Worm (Caenorhabditis elegans) whole organism, L2 larva: ENCODE data around the gene T06E8.2.

Source experiments
- C34F6.9 ChIP-seq: fragments of 150-350 bp; optimal IDR thresholded peaks from 2 replicates; lab custom pipeline; 2014; ENCODE audit warnings: missing biosample characterization, missing genetic modification characterization
- F13H6.1 ChIP-seq: sonication (generic microtip); optimal IDR thresholded peaks from 2 replicates; lab custom pipeline; 2016; ENCODE audit warnings: missing genetic modification characterization, missing compliant biosample characterization
- R02D3.7 ChIP-seq: fragments of 150-350 bp; optimal IDR thresholded peaks from 2 replicates; lab custom pipeline; 2014; ENCODE audit warnings: missing biosample characterization, missing genetic modification characterization
- Y55F3AM.14 ChIP-seq: fragments of 200-800 bp; sonication (Bioruptor generic); optimal IDR thresholded peaks from 2 replicates; lab custom pipeline; 2018; ENCODE audit warnings: mild to moderate bottlenecking, missing genetic modification characterization, missing compliant biosample characterization
- ZK546.5 ChIP-seq: sonication (generic microtip); optimal IDR thresholded peaks from 2 replicates; lab custom pipeline; 2017; ENCODE audit warnings: missing biosample characterization, missing genetic modification characterization
- alr-1 ChIP-seq: fragments of 150-350 bp; optimal IDR thresholded peaks from 2 replicates; lab custom pipeline; 2014; ENCODE audit warnings: missing biosample characterization, missing genetic modification characterization
- aly-2 ChIP-seq: fragments of 150-350 bp; optimal IDR thresholded peaks from 2 replicates; lab custom pipeline; 2014; ENCODE audit warnings: missing biosample characterization, missing genetic modification characterization
- ama-1 ChIP-seq: fragments of 150-350 bp; optimal IDR thresholded peaks from 2 replicates; lab custom pipeline; 2018; ENCODE audit warnings: inconsistent platforms
- blmp-1 ChIP-seq: sonication (generic microtip); optimal IDR thresholded peaks from 2 replicates; lab custom pipeline; 2017; ENCODE audit warnings: missing genetic modification characterization, mild to moderate bottlenecking, missing compliant biosample characterization, antibody characterized with exemption, moderate library complexity; ENCODE audit not compliant: insufficient read depth
- ceh-16 ChIP-seq: fragments of 150-350 bp; optimal IDR thresholded peaks from 2 replicates; lab custom pipeline; 2014; ENCODE audit warnings: missing biosample characterization, missing genetic modification characterization
- ceh-82 ChIP-seq: fragments of 150-350 bp; optimal IDR thresholded peaks from 2 replicates; lab custom pipeline; 2014; ENCODE audit warnings: missing biosample characterization, missing genetic modification characterization
- crh-2 ChIP-seq: sonication (generic microtip); optimal IDR thresholded peaks from 2 replicates; lab custom pipeline; 2017; ENCODE audit warnings: missing biosample characterization, missing genetic modification characterization
- dmd-4 ChIP-seq: sonication (generic microtip); optimal IDR thresholded peaks from 2 replicates; lab custom pipeline; 2017; ENCODE audit warnings: missing biosample characterization, missing genetic modification characterization
- egl-27 ChIP-seq: sonication (generic microtip); optimal IDR thresholded peaks from 3 replicates; lab custom pipeline; 2017; ENCODE audit warnings: missing biosample characterization, missing genetic modification reagents, missing genetic modification characterization
- elt-1 ChIP-seq: fragments of 150-350 bp; optimal IDR thresholded peaks from 2 replicates; lab custom pipeline; 2014; ENCODE audit warnings: missing biosample characterization, missing genetic modification characterization
- elt-3 ChIP-seq: sonication (generic microtip); optimal IDR thresholded peaks from 2 replicates; lab custom pipeline; 2017; ENCODE audit warnings: missing biosample characterization, missing genetic modification characterization
- fos-1 ChIP-seq: fragments of 150-350 bp; optimal IDR thresholded peaks from 2 replicates; lab custom pipeline; 2014; ENCODE audit warnings: missing biosample characterization, missing genetic modification characterization
- gmeb-1 ChIP-seq: fragments of 150-350 bp; optimal IDR thresholded peaks from 2 replicates; lab custom pipeline; 2014; ENCODE audit warnings: missing biosample characterization, missing genetic modification characterization
- lin-11 ChIP-seq: fragments of 150-350 bp; sonication (generic microtip); optimal IDR thresholded peaks from 2 replicates; lab custom pipeline; 2014; ENCODE audit warnings: missing biosample characterization, missing genetic modification characterization, inconsistent platforms, mixed read lengths
- lin-13 ChIP-seq: fragments of 150-350 bp; optimal IDR thresholded peaks from 2 replicates; lab custom pipeline; 2014; ENCODE audit warnings: missing biosample characterization, missing genetic modification reagents, missing genetic modification characterization
- lin-39 ChIP-seq: fragments of 150-350 bp; optimal IDR thresholded peaks from 2 replicates; lab custom pipeline; 2014; ENCODE audit warnings: missing biosample characterization, missing genetic modification reagents, missing genetic modification characterization
- lsy-2 ChIP-seq, 2 experiments: fragments of 150-350 bp in 1 of 2; sonication (generic microtip) in 1 of 2; optimal IDR thresholded peaks; 2 replicates each; lab custom pipeline; 2014 to 2017; ENCODE audit warnings: missing biosample characterization in 2 of 2, missing genetic modification characterization in 2 of 2
- mab-5 ChIP-seq: fragments of 150-350 bp; optimal IDR thresholded peaks from 2 replicates; lab custom pipeline; 2014; ENCODE audit warnings: missing biosample characterization, missing genetic modification characterization
- mbf-1 ChIP-seq: sonication (generic microtip); optimal IDR thresholded peaks from 2 replicates; lab custom pipeline; 2017; ENCODE audit warnings: missing biosample characterization, missing genetic modification characterization
- mdl-1 ChIP-seq, 2 experiments: fragments of 150-350 bp in 1 of 2; sonication (generic microtip) in 1 of 2; optimal IDR thresholded peaks; 2 replicates each; lab custom pipeline; 2017; ENCODE audit warnings: missing biosample characterization in 2 of 2, missing genetic modification characterization in 2 of 2
- nhr-10 ChIP-seq: sonication (generic microtip); optimal IDR thresholded peaks from 2 replicates; lab custom pipeline; 2017; ENCODE audit warnings: missing biosample characterization, missing genetic modification characterization
- nhr-11 ChIP-seq: fragments of 150-350 bp; optimal IDR thresholded peaks from 2 replicates; lab custom pipeline; 2014; ENCODE audit warnings: missing biosample characterization, missing genetic modification characterization
- nhr-12 ChIP-seq: fragments of 150-350 bp; optimal IDR thresholded peaks from 2 replicates; lab custom pipeline; 2014; ENCODE audit warnings: missing biosample characterization, missing genetic modification characterization
- nhr-129 ChIP-seq: fragments of 150-350 bp; optimal IDR thresholded peaks from 2 replicates; lab custom pipeline; 2014; ENCODE audit warnings: missing biosample characterization, missing genetic modification characterization
- nhr-21 ChIP-seq: fragments of 150-350 bp; optimal IDR thresholded peaks from 2 replicates; lab custom pipeline; 2014; ENCODE audit warnings: missing biosample characterization, missing genetic modification characterization
- nhr-23 ChIP-seq: fragments of 150-350 bp; optimal IDR thresholded peaks from 2 replicates; lab custom pipeline; 2014; ENCODE audit warnings: missing biosample characterization, missing genetic modification reagents, missing genetic modification characterization
- nhr-237 ChIP-seq: fragments of 150-350 bp; optimal IDR thresholded peaks from 2 replicates; lab custom pipeline; 2014; ENCODE audit warnings: missing biosample characterization, missing genetic modification characterization
- nhr-25 ChIP-seq: fragments of 150-350 bp; sonication (generic microtip); optimal IDR thresholded peaks from 3 replicates; lab custom pipeline; 2014; ENCODE audit warnings: missing biosample characterization, missing genetic modification characterization
- nhr-6 ChIP-seq: fragments of 150-350 bp; optimal IDR thresholded peaks from 2 replicates; lab custom pipeline; 2014; ENCODE audit warnings: missing biosample characterization, missing genetic modification characterization
- nhr-77 ChIP-seq: fragments of 150-350 bp; optimal IDR thresholded peaks from 2 replicates; lab custom pipeline; 2014; ENCODE audit warnings: missing biosample characterization, missing genetic modification characterization
- peb-1 ChIP-seq: fragments of 150-350 bp; optimal IDR thresholded peaks from 2 replicates; lab custom pipeline; 2014; ENCODE audit warnings: missing biosample characterization, missing genetic modification characterization
- sem-4 ChIP-seq: fragments of 150-350 bp; optimal IDR thresholded peaks from 2 replicates; lab custom pipeline; 2014; ENCODE audit warnings: missing biosample characterization, missing genetic modification reagents, missing genetic modification characterization
- skn-1 ChIP-seq: sonication (generic microtip); optimal IDR thresholded peaks from 2 replicates; lab custom pipeline; 2017; ENCODE audit warnings: missing biosample characterization, missing genetic modification characterization
- sma-3 ChIP-seq: sonication (generic microtip); optimal IDR thresholded peaks from 2 replicates; lab custom pipeline; 2016; ENCODE audit warnings: missing genetic modification reagents, missing genetic modification characterization, missing compliant biosample characterization
- sma-9 ChIP-seq, 2 experiments: fragments of 150-350 bp in 1 of 2; sonication (generic microtip) in 1 of 2; optimal IDR thresholded peaks; 2 replicates each; lab custom pipeline; 2014 to 2016; ENCODE audit warnings: missing genetic modification characterization in 2 of 2, mild to moderate bottlenecking in 1 of 2, missing biosample characterization in 1 of 2, missing compliant biosample characterization in 1 of 2, missing genetic modification reagents in 1 of 2, moderate library complexity in 1 of 2
- snpc-4 ChIP-seq: fragments of 150-350 bp; optimal IDR thresholded peaks from 2 replicates; lab custom pipeline; 2014; ENCODE audit warnings: missing biosample characterization, missing genetic modification characterization
- unc-39 ChIP-seq: fragments of 150-350 bp; optimal IDR thresholded peaks from 2 replicates; lab custom pipeline; 2014; ENCODE audit warnings: missing biosample characterization, missing genetic modification characterization
- unc-55 ChIP-seq: fragments of 150-350 bp; sonication (generic microtip); optimal IDR thresholded peaks from 3 replicates; lab custom pipeline; 2014; ENCODE audit warnings: missing biosample characterization, missing genetic modification reagents, missing genetic modification characterization
- unc-62 ChIP-seq: fragments of 150-350 bp; optimal IDR thresholded peaks from 2 replicates; lab custom pipeline; 2014; ENCODE audit warnings: missing biosample characterization, missing genetic modification reagents, missing genetic modification characterization
- zag-1 ChIP-seq: fragments of 150-350 bp; optimal IDR thresholded peaks from 2 replicates; lab custom pipeline; 2014; ENCODE audit warnings: missing biosample characterization, missing genetic modification characterization
- ztf-1 ChIP-seq: fragments of 200-800 bp; sonication (Bioruptor generic); conservative IDR thresholded peaks from 2 replicates; pipeline ENCODE4 v1.3.6; 2022; ENCODE audit warnings: missing genetic modification characterization, missing compliant biosample characterization
- ztf-11 ChIP-seq: sonication (generic microtip); optimal IDR thresholded peaks from 2 replicates; lab custom pipeline; 2017; ENCODE audit warnings: missing biosample characterization, missing genetic modification characterization
- ztf-4 ChIP-seq: fragments of 150-350 bp; optimal IDR thresholded peaks from 2 replicates; lab custom pipeline; 2014; ENCODE audit warnings: missing biosample characterization, missing genetic modification characterization

Gene T06E8.2

DNA sequence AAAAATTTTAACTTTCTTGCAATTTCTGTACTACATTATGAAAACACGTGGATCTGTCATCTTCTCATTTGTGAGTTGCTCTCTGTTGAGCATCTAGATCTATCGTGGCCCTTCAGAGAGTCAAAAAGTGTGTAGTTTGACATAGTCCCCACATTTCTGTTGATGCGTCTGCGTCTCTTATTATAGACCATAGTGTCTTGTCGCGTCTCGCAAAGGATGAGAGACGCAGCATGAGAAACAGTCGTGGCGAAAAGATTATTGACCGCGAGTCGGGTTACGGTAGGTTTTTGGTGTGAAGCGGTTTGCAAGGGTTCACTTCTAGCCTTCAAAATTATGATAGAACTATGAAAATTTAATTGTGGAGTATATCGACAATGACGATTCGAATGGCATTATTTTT is 6.0 kb upstream of the T06E8.2 start:
- TF ChIP-seq ztf-11 (tag; lab: Kevin White, UChicago) (no peak), nhr-77 (no peak), zag-1 (tag; lab: Kevin White, UChicago) (peak; percentile 28), ztf-1 (GFP tag; lab: Robert Waterston, UW) (no peak), nhr-237 (no peak), unc-62 (GFP tag; lab: Kevin White, UChicago) (no peak), ceh-16 (tag; lab: Kevin White, UChicago) (no peak), ztf-4 (tag; lab: Kevin White, UChicago) (no peak), lsy-2 (tag; optimal IDR thresholded peaks at IDR 0.05; lab: Kevin White, UChicago) (peak; percentile 89 to 98), sma-9 (GFP tag; optimal IDR thresholded peaks at IDR 0.05; lab: Kevin White, UChicago) (peak; percentile 95), sma-9 (tag; optimal IDR thresholded peaks at IDR 0.05; lab: Kevin White, UChicago) (no peak), ceh-82 (tag; lab: Kevin White, UChicago) (no peak), crh-2 (tag; lab: Kevin White, UChicago) (peak; percentile 81), mdl-1 (tag; optimal IDR thresholded peaks at IDR 0.05; lab: Kevin White, UChicago) (peak in 1 of 2 experiments; percentile 71), fos-1 (tag; lab: Kevin White, UChicago) (peak; percentile 46), mab-5 (peak; percentile 36), nhr-129 (tag; lab: Kevin White, UChicago) (peak; percentile 80), nhr-12 (tag; lab: Kevin White, UChicago) (no peak), nhr-23 (tag; lab: Kevin White, UChicago) (no peak), R02D3.7 (tag; lab: Kevin White, UChicago) (no peak), nhr-11 (tag; lab: Kevin White, UChicago) (no peak), nhr-21 (peak; percentile 39), snpc-4 (tag; lab: Kevin White, UChicago) (no peak), unc-55 (GFP tag; lab: Kevin White, UChicago) (peak; percentile 74), skn-1 (tag; lab: Kevin White, UChicago) (no peak), gmeb-1 (tag; lab: Kevin White, UChicago) (peak; percentile 42), nhr-10 (peak; percentile 8), lin-11 (tag; lab: Kevin White, UChicago) (peak; percentile 27), C34F6.9 (tag; lab: Kevin White, UChicago) (peak; percentile 84), elt-1 (no peak), sma-3 (GFP tag; lab: Kevin White, UChicago) (peak; percentile 53), lin-39 (no peak), Y55F3AM.14 (GFP tag; lab: Kevin White, UChicago) (no peak), dmd-4 (no peak), nhr-25 (peak; percentile 3), egl-27 (tag; lab: Kevin White, UChicago) (peak; percentile 71), blmp-1 (tag; lab: Kevin White, UChicago) (no peak), peb-1 (tag; lab: Kevin White, UChicago) (no peak), ZK546.5 (tag; lab: Kevin White, UChicago) (no peak), nhr-6 (tag; lab: Kevin White, UChicago) (peak; percentile 23), elt-3 (no peak), aly-2 (tag; lab: Kevin White, UChicago) (no peak), sem-4 (tag; lab: Kevin White, UChicago) (peak; percentile 4), ama-1 (lab: Kevin White, UChicago) (no peak), unc-39 (no peak), mbf-1 (tag; lab: Kevin White, UChicago) (no peak), lin-13 (peak; percentile 40), F13H6.1 (tag; lab: Kevin White, UChicago) (peak; percentile 80), alr-1 (tag; lab: Kevin White, UChicago) (no peak)
- TF ChIP-seq, all 48 proteins: peak for 21
